Fruit fly (Drosophila melanogaster) whole organism, prepupa: ENCODE measurements around the gene CG32161.

Experiments
- Blimp-1 ChIP-seq: fragments of 200-800 bp; sonication (Bioruptor generic); optimal IDR thresholded peaks from 3 replicates; lab custom pipeline; 2017; ENCODE audit warnings: missing biosample characterization, missing genetic modification characterization, mild to moderate bottlenecking, moderate library complexity, missing genetic modification reagents
- CG11762 ChIP-seq: fragments of 200-800 bp; sonication (Bioruptor generic); optimal IDR thresholded peaks from 3 replicates; lab custom pipeline; 2016; ENCODE audit warnings: missing biosample characterization, missing genetic modification characterization; ENCODE audit not compliant: insufficient read depth
- CG11902 ChIP-seq: fragments of 200-800 bp; sonication (Bioruptor generic); optimal IDR thresholded peaks from 3 replicates; lab custom pipeline; 2016; ENCODE audit warnings: missing biosample characterization, missing genetic modification characterization
- CG15336 ChIP-seq: fragments of 200-800 bp; sonication (Bioruptor generic); IDR thresholded peaks from 2 replicates; pipeline ENCODE4 v1.3.6; 2022; ENCODE audit warnings: missing biosample characterization, missing genetic modification characterization
- CG1621 ChIP-seq: fragments of 200-800 bp; sonication (Bioruptor generic); optimal IDR thresholded peaks from 3 replicates; lab custom pipeline; 2018; ENCODE audit warnings: missing biosample characterization, mild to moderate bottlenecking, missing genetic modification characterization
- CG3032 ChIP-seq: fragments of 200-800 bp; optimal IDR thresholded peaks from 2 replicates; lab custom pipeline; 2019; ENCODE audit warnings: missing biosample characterization, mild to moderate bottlenecking, missing genetic modification characterization, moderate library complexity
- CG32006 ChIP-seq: fragments of 200-800 bp; sonication (Bioruptor generic); optimal IDR thresholded peaks from 3 replicates; lab custom pipeline; 2017; ENCODE audit warnings: missing biosample characterization, mild to moderate bottlenecking, missing genetic modification characterization
- CG3919 ChIP-seq: fragments of 200-800 bp; sonication (Bioruptor generic); optimal IDR thresholded peaks from 3 replicates; lab custom pipeline; 2016; ENCODE audit warnings: missing biosample characterization, missing genetic modification characterization
- CG6276 ChIP-seq: fragments of 200-800 bp; sonication (Bioruptor generic); optimal IDR thresholded peaks from 2 replicates; lab custom pipeline; 2017; ENCODE audit warnings: missing biosample characterization, mild to moderate bottlenecking, missing genetic modification characterization
- CG6792 ChIP-seq: fragments of 200-800 bp; sonication (Bioruptor generic); optimal IDR thresholded peaks from 3 replicates; lab custom pipeline; 2016; ENCODE audit warnings: missing biosample characterization, missing genetic modification characterization
- CG6808 ChIP-seq: fragments of 200-800 bp; sonication (Bioruptor generic); optimal IDR thresholded peaks from 3 replicates; lab custom pipeline; 2017; ENCODE audit warnings: missing biosample characterization, missing genetic modification characterization, mild to moderate bottlenecking, moderate library complexity, missing genetic modification reagents
- CG6854 ChIP-seq: fragments of 200-800 bp; sonication (Bioruptor generic); optimal IDR thresholded peaks from 2 replicates; lab custom pipeline; 2017; ENCODE audit warnings: missing biosample characterization, mild to moderate bottlenecking, missing genetic modification characterization
- CG8632 ChIP-seq: fragments of 200-800 bp; sonication (Bioruptor generic); optimal IDR thresholded peaks from 3 replicates; lab custom pipeline; 2016; ENCODE audit warnings: missing biosample characterization, missing genetic modification characterization
- CG9139 ChIP-seq: fragments of 200-800 bp; sonication (Bioruptor generic); optimal IDR thresholded peaks from 3 replicates; lab custom pipeline; 2017; ENCODE audit warnings: missing biosample characterization, mild to moderate bottlenecking, missing genetic modification characterization
- Eip75B ChIP-seq: fragments of 200-800 bp; sonication (Bioruptor generic); optimal IDR thresholded peaks from 3 replicates; lab custom pipeline; 2016; ENCODE audit warnings: missing biosample characterization, missing genetic modification characterization
- Eip78C ChIP-seq: fragments of 200-800 bp; sonication (Bioruptor generic); peaks from one replicate; lab custom pipeline; 2016; ENCODE audit warnings: missing biosample characterization, missing genetic modification characterization
- Ets21C ChIP-seq: fragments of 200-800 bp; sonication (Bioruptor generic); optimal IDR thresholded peaks from 3 replicates; lab custom pipeline; 2016; ENCODE audit warnings: missing biosample characterization, missing genetic modification characterization
- Gug ChIP-seq: fragments of 200-800 bp; sonication (Bioruptor generic); IDR thresholded peaks from 2 replicates; pipeline ENCODE4 v1.3.6; 2022; ENCODE audit warnings: missing biosample characterization, missing genetic modification characterization
- Hr38 ChIP-seq: sonication (Bioruptor generic); optimal IDR thresholded peaks from 2 replicates; lab custom pipeline; 2016; ENCODE audit warnings: missing biosample characterization, missing genetic modification characterization
- Hr39 ChIP-seq: fragments of 200-800 bp; sonication (Bioruptor generic); optimal IDR thresholded peaks from 2 replicates; lab custom pipeline; 2016; ENCODE audit warnings: missing biosample characterization, missing genetic modification characterization
- Lpt ChIP-seq: fragments of 200-800 bp; sonication (Bioruptor generic); optimal IDR thresholded peaks from 3 replicates; lab custom pipeline; 2016; ENCODE audit warnings: missing biosample characterization, missing genetic modification characterization
- Met ChIP-seq: fragments of 200-800 bp; sonication (Bioruptor generic); optimal IDR thresholded peaks from 3 replicates; lab custom pipeline; 2016; ENCODE audit warnings: missing biosample characterization, missing genetic modification characterization
- Sox14 ChIP-seq: fragments of 200-800 bp; sonication (Bioruptor generic); optimal IDR thresholded peaks from 3 replicates; lab custom pipeline; 2016; ENCODE audit warnings: missing biosample characterization, missing genetic modification characterization
- achi ChIP-seq: fragments of 200-800 bp; sonication (Bioruptor generic); optimal IDR thresholded peaks from 3 replicates; lab custom pipeline; 2016; ENCODE audit warnings: missing biosample characterization, missing genetic modification characterization
- cyc ChIP-seq: fragments of 200-800 bp; sonication (Bioruptor generic); optimal IDR thresholded peaks from 3 replicates; lab custom pipeline; 2016; ENCODE audit warnings: missing biosample characterization, missing genetic modification characterization
- dsx ChIP-seq: fragments of 200-800 bp; optimal IDR thresholded peaks from 3 replicates; lab custom pipeline; 2019; ENCODE audit warnings: missing biosample characterization, mild to moderate bottlenecking, missing genetic modification characterization, moderate library complexity; ENCODE audit not compliant: poor library complexity, severe bottlenecking
- fd59A ChIP-seq: fragments of 200-800 bp; sonication (Bioruptor generic); optimal IDR thresholded peaks from 2 replicates; lab custom pipeline; 2017; ENCODE audit warnings: missing biosample characterization, mild to moderate bottlenecking, missing genetic modification characterization, missing genetic modification reagents
- fd85E ChIP-seq: fragments of 200-800 bp; sonication (Bioruptor generic); optimal IDR thresholded peaks from 3 replicates; lab custom pipeline; 2016; ENCODE audit warnings: missing biosample characterization, missing genetic modification characterization
- fkh ChIP-seq: fragments of 200-800 bp; sonication (Bioruptor generic); optimal IDR thresholded peaks from 3 replicates; lab custom pipeline; 2017; ENCODE audit warnings: missing biosample characterization, mild to moderate bottlenecking, missing genetic modification characterization, moderate library complexity
- lz ChIP-seq: fragments of 200-800 bp; sonication (Bioruptor generic); optimal IDR thresholded peaks from 3 replicates; lab custom pipeline; 2016; ENCODE audit warnings: missing biosample characterization, missing genetic modification characterization
- net ChIP-seq: fragments of 200-800 bp; sonication (Bioruptor generic); optimal IDR thresholded peaks from 3 replicates; lab custom pipeline; 2016; ENCODE audit warnings: missing biosample characterization, missing genetic modification characterization
- pdm3 ChIP-seq: fragments of 200-800 bp; sonication (Bioruptor generic); optimal IDR thresholded peaks from 3 replicates; lab custom pipeline; 2016; ENCODE audit warnings: missing biosample characterization, missing genetic modification characterization
- salr ChIP-seq, 2 experiments: fragments of 200-800 bp; sonication (Bioruptor generic); optimal IDR thresholded peaks; 3 replicates each; lab custom pipeline; 2016 to 2018; ENCODE audit warnings: missing biosample characterization in 2 of 2, missing genetic modification characterization in 2 of 2, mild to moderate bottlenecking in 1 of 2
- spab ChIP-seq: fragments of 200-800 bp; sonication (Bioruptor generic); optimal IDR thresholded peaks from 2 replicates; lab custom pipeline; 2017; ENCODE audit warnings: missing biosample characterization, mild to moderate bottlenecking, missing genetic modification characterization, missing genetic modification reagents
- ss ChIP-seq, 2 experiments: fragments of 200-800 bp; sonication (Bioruptor generic); optimal IDR thresholded peaks; 2 replicates in 1 of 2; 3 replicates in 1 of 2; lab custom pipeline; 2017 to 2018; ENCODE audit warnings: mild to moderate bottlenecking in 2 of 2, missing biosample characterization in 2 of 2, missing genetic modification characterization in 2 of 2, moderate library complexity in 1 of 2
- svp ChIP-seq: fragments of 200-800 bp; sonication (Bioruptor generic); peaks from one replicate; lab custom pipeline; 2016; ENCODE audit warnings: missing biosample characterization, missing genetic modification characterization

CG32161 gene

DNA sequence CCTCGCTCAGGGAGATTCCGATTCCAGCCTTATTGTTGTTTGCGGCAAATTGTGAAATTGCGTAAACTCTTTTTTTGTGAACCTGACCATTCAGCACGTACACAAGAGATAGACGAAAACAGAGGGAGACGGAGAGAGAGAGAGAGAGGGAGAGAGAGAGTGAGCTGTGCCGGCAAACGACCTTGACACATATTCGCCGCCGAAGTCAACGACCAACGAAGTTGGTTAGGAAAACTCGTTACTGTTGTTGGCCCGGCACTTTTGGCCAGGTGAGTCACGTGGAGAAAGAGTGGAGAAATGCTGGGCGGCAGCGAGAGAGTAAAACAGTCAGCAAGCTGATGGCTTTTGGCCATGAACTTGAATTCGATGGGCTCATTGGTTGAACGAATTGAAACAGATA, 16.0 kb upstream of the CG32161 start:
- TF ChIP-seq Eip75B (peak; percentile 27), CG6276 (GFP tag; lab: Kevin White, UChicago) (no peak), svp (no peak), Hr38 (no peak), salr (GFP tag; optimal IDR thresholded peaks at IDR 0.05; lab: Kevin White, UChicago) (no peak), achi (GFP tag; lab: Kevin White, UChicago) (no peak), Ets21C (GFP tag; lab: Kevin White, UChicago) (no peak), Blimp-1 (peak; percentile 34), CG15336 (GFP tag; lab: Robert Waterston, UW) (no peak), Hr39 (GFP tag; lab: Kevin White, UChicago) (no peak), net (GFP tag; lab: Kevin White, UChicago) (no peak), cyc (no peak), CG6854 (GFP tag; lab: Kevin White, UChicago) (no peak), fd59A (GFP tag; lab: Kevin White, UChicago) (no peak)

DNA sequence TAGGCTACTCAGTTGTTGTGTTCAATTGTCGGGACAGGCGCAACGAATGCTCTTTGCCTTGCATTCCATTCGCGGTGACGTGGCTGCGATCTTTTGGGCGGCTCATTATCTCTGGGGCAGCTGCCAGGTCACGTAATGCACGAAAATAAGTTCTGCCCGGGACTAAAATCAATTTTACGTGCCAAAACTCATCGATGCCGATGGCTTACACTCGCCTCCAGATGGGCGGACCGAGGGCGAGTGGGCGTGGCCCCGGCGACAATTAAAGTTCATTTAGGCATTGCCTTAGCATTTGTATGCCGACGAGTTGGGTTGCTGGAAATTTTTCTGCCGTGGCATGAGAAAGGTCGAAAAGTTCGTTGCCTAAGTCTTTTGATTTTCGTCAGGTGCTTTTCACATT, 9.3 kb upstream of the CG32161 start:
- TF ChIP-seq Gug (GFP tag; lab: Robert Waterston, UW) = no peak
- TF ChIP-seq CG32006 (GFP tag; lab: Kevin White, UChicago) = no peak
- TF ChIP-seq fkh (GFP tag; lab: Kevin White, UChicago) = no peak
- TF ChIP-seq lz (GFP tag; lab: Kevin White, UChicago) = no peak
- no peak for TF ChIP-seq fd59A (GFP tag; lab: Kevin White, UChicago)
- no peak for TF ChIP-seq CG3919 (GFP tag; lab: Kevin White, UChicago)
- no peak for TF ChIP-seq Hr38
- no peak for TF ChIP-seq CG8632 (GFP tag; lab: Kevin White, UChicago)
- no peak for TF ChIP-seq CG6792 (GFP tag; lab: Kevin White, UChicago)
- TF ChIP-seq CG11762 (GFP tag; lab: Kevin White, UChicago) = no peak
- TF ChIP-seq Lpt = no peak
- no peak for TF ChIP-seq Met (GFP tag; lab: Kevin White, UChicago)
- TF ChIP-seq dsx (GFP tag; lab: Kevin White, UChicago) = no peak
- TF ChIP-seq CG11902 (GFP tag; lab: Kevin White, UChicago) = no peak
- no peak for TF ChIP-seq Ets21C (GFP tag; lab: Kevin White, UChicago)
- no peak for TF ChIP-seq CG1621
- TF ChIP-seq, all 60 proteins: peak for 0

DNA sequence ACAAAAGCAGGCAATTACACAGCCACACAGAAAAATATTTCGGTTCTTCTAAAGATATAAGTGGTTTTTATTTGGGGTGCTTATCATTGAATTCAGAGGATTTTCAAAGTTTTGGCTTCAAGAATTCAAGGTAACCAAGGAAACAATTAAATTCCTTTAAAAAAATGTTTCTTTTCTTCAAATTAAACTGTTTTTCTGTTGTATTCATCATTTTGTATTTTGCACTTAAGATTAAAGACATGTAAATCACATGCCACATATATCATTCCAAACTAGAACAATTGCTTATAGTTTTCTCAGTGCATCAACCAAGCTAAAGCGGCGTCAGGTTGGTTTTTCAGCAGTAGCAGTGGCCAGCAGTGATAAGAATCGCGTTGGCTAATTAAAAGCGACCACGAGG, 5.5 kb upstream of the CG32161 start:
- TF ChIP-seq CG6808 (peak; percentile 5), ss (GFP tag; optimal IDR thresholded peaks at IDR 0.05; lab: Kevin White, UChicago) (peak in 1 of 2 experiments; percentile 22), Eip78C (GFP tag; lab: Kevin White, UChicago) (peak; percentile 66), spab (GFP tag; lab: Kevin White, UChicago) (peak; percentile 16), pdm3 (GFP tag; lab: Kevin White, UChicago) (peak; percentile 7), CG3032 (peak; percentile 5), CG8632 (GFP tag; lab: Kevin White, UChicago) (peak; percentile 3), fd85E (GFP tag; lab: Kevin White, UChicago) (no peak), Lpt (no peak)
- TF ChIP-seq, all 60 proteins: peak for 7

DNA sequence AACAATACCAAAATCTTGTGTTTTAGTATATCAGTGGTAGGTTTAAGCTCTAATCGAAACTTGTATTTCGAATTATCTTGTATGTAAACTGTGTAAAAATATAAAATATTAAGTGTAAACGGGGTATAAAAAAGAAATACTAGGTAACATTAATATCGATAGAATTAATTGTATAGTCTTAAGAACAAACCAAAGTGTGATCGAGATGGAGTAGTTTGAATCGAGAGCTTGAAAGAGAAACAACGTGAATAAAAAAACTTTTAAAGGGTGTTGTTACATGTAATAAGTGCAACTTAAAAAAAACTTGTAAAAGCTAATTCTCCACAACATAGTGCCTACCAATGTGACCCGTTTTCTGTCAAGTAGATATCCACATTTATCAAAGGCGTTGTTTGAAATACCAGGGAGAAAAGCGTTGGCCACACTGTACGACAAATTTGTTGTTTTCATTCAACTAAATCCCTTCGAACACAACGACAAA, 3.9 kb upstream of the CG32161 start, which contains the start of gene TSG101:
Gene TSG101 (plus strand): TSS at position 208 of the 481 bp plus-strand sequence.
- no peak for TF ChIP-seq Ets21C (GFP tag; lab: Kevin White, UChicago)
- TF ChIP-seq ss (GFP tag; optimal IDR thresholded peaks at IDR 0.05; lab: Kevin White, UChicago) = no peak
- TF ChIP-seq dsx (GFP tag; lab: Kevin White, UChicago) = peak; percentile 54
- no peak for TF ChIP-seq CG9139 (GFP tag; lab: Kevin White, UChicago)
- TF ChIP-seq CG3032 = peak; percentile 19
- peak; percentile 11 for TF ChIP-seq lz (GFP tag; lab: Kevin White, UChicago)
- TF ChIP-seq Eip78C (GFP tag; lab: Kevin White, UChicago) = peak; percentile 62
- peak; percentile 50 for TF ChIP-seq Sox14 (GFP tag; lab: Kevin White, UChicago)
- no peak for TF ChIP-seq CG6276 (GFP tag; lab: Kevin White, UChicago)
- peak; percentile 99 for TF ChIP-seq CG6808
- TF ChIP-seq Met (GFP tag; lab: Kevin White, UChicago) = no peak
- TF ChIP-seq, all 60 proteins: peak for 6
